Worm (Caenorhabditis elegans): ENCODE results near the gene F16B12.6.

The F16B12.6 gene

ce11 chrX:14090089-14090488 is 12.0 kb upstream of the F16B12.6 start, which contains the start of gene dsl-4:
TSS of gene dsl-4 (plus strand) at chrX:14090389.
- no peak for TF ChIP-seq sma-9 (GFP tag; optimal IDR thresholded peaks at IDR 0.05)
- TF ChIP-seq sma-9 (tag; optimal IDR thresholded peaks at IDR 0.05), result no peak
- TF ChIP-seq nhr-21 (tag; optimal IDR thresholded peaks at IDR 0.05), result no peak
- no peak for TF ChIP-seq aly-2 (tag; optimal IDR thresholded peaks at IDR 0.05)
- TF ChIP-seq C34F6.9 (tag; optimal IDR thresholded peaks at IDR 0.05), result no peak
- no peak for TF ChIP-seq dmd-4 (tag; optimal IDR thresholded peaks at IDR 0.05)
- no peak for TF ChIP-seq lin-39 (tag; optimal IDR thresholded peaks at IDR 0.05)
- TF ChIP-seq R02D3.7 (tag; optimal IDR thresholded peaks at IDR 0.05), result no peak
- no peak for TF ChIP-seq nhr-237 (tag; optimal IDR thresholded peaks at IDR 0.05)
- TF ChIP-seq snpc-4 (tag; optimal IDR thresholded peaks at IDR 0.05), result no peak
- no peak for TF ChIP-seq ama-1 (optimal IDR thresholded peaks at IDR 0.05)
- TF ChIP-seq F13H6.1 (tag; optimal IDR thresholded peaks at IDR 0.05), result no peak
- no peak for TF ChIP-seq nhr-10 (tag; optimal IDR thresholded peaks at IDR 0.05)
- no peak for TF ChIP-seq nhr-12 (tag; optimal IDR thresholded peaks at IDR 0.05)
- no peak for TF ChIP-seq unc-39 (tag; optimal IDR thresholded peaks at IDR 0.05)
- TF ChIP-seq gmeb-1 (tag; optimal IDR thresholded peaks at IDR 0.05), result no peak
- TF ChIP-seq nhr-6 (tag; optimal IDR thresholded peaks at IDR 0.05), result no peak
- TF ChIP-seq nhr-11 (tag; optimal IDR thresholded peaks at IDR 0.05), result no peak
- TF ChIP-seq egl-27 (tag; optimal IDR thresholded peaks at IDR 0.05), result no peak
- TF ChIP-seq zag-1 (tag; optimal IDR thresholded peaks at IDR 0.05), result no peak

- no peak for TF ChIP-seq alr-1 (tag; optimal IDR thresholded peaks at IDR 0.05)
- no peak for TF ChIP-seq unc-62 (GFP tag; optimal IDR thresholded peaks at IDR 0.05)
- TF ChIP-seq nhr-237 (tag; optimal IDR thresholded peaks at IDR 0.05), result no peak
- TF ChIP-seq ZK546.5 (tag; optimal IDR thresholded peaks at IDR 0.05), result no peak
- no peak for TF ChIP-seq C34F6.9 (tag; optimal IDR thresholded peaks at IDR 0.05)
- TF ChIP-seq elt-3 (tag; optimal IDR thresholded peaks at IDR 0.05), result no peak
- no peak for TF ChIP-seq snpc-4 (tag; optimal IDR thresholded peaks at IDR 0.05)
- TF ChIP-seq dmd-4 (tag; optimal IDR thresholded peaks at IDR 0.05), result no peak
- no peak for TF ChIP-seq nhr-129 (tag; optimal IDR thresholded peaks at IDR 0.05)
- TF ChIP-seq mab-5 (tag; optimal IDR thresholded peaks at IDR 0.05), result no peak
- TF ChIP-seq lin-11 (tag; optimal IDR thresholded peaks at IDR 0.05), result no peak
- no peak for TF ChIP-seq Y55F3AM.14 (GFP tag; optimal IDR thresholded peaks at IDR 0.05)
- no peak for TF ChIP-seq peb-1 (tag; optimal IDR thresholded peaks at IDR 0.05)
- TF ChIP-seq aly-2 (tag; optimal IDR thresholded peaks at IDR 0.05), result no peak
- no peak for TF ChIP-seq blmp-1 (tag; optimal IDR thresholded peaks at IDR 0.05; ENCODE audit: insufficient read depth)
- no peak for TF ChIP-seq ceh-82 (tag; optimal IDR thresholded peaks at IDR 0.05)
- TF ChIP-seq crh-2 (tag; optimal IDR thresholded peaks at IDR 0.05), result no peak
- TF ChIP-seq unc-39 (tag; optimal IDR thresholded peaks at IDR 0.05), result no peak
- TF ChIP-seq nhr-11 (tag; optimal IDR thresholded peaks at IDR 0.05), result no peak
- TF ChIP-seq mdl-1 (tag; optimal IDR thresholded peaks at IDR 0.05), result no peak
Measured at ce11 chrX:14090990-14091389, 11.1 kb upstream of the F16B12.6 start.

- TF ChIP-seq nhr-10 (tag; optimal IDR thresholded peaks at IDR 0.05), result no peak
- no peak for TF ChIP-seq mdl-1 (tag; optimal IDR thresholded peaks at IDR 0.05)
- TF ChIP-seq R02D3.7 (tag; optimal IDR thresholded peaks at IDR 0.05), result no peak
- no peak for TF ChIP-seq ceh-16 (tag; optimal IDR thresholded peaks at IDR 0.05)
- TF ChIP-seq ZK546.5 (tag; optimal IDR thresholded peaks at IDR 0.05), result no peak
- TF ChIP-seq fos-1 (tag; optimal IDR thresholded peaks at IDR 0.05), result no peak
- TF ChIP-seq nhr-129 (tag; optimal IDR thresholded peaks at IDR 0.05), result no peak
- no peak for TF ChIP-seq gmeb-1 (tag; optimal IDR thresholded peaks at IDR 0.05)
- TF ChIP-seq snpc-4 (tag; optimal IDR thresholded peaks at IDR 0.05), result no peak
- no peak for TF ChIP-seq ztf-11 (tag; optimal IDR thresholded peaks at IDR 0.05)
- TF ChIP-seq elt-3 (tag; optimal IDR thresholded peaks at IDR 0.05), result no peak
Measured at ce11 chrX:14098618-14099118, 3.4 kb upstream of the F16B12.6 start, which contains the start of gene F16B12.4. TSS of gene F16B12.4 (minus strand) at chrX:14098668.

ce11 chrX:14102474-14102873 is 358 bp downstream of the F16B12.6 start:
- no peak for TF ChIP-seq snpc-4 (tag; optimal IDR thresholded peaks at IDR 0.05)
- no peak for TF ChIP-seq ama-1 (optimal IDR thresholded peaks at IDR 0.05)
- no peak for TF ChIP-seq mab-5 (tag; optimal IDR thresholded peaks at IDR 0.05)
- TF ChIP-seq nhr-237 (tag; optimal IDR thresholded peaks at IDR 0.05), result no peak
- TF ChIP-seq elt-1 (tag; optimal IDR thresholded peaks at IDR 0.05), result no peak
- no peak for TF ChIP-seq lin-39 (tag; optimal IDR thresholded peaks at IDR 0.05)
- no peak for TF ChIP-seq nhr-21 (tag; optimal IDR thresholded peaks at IDR 0.05)
- no peak for TF ChIP-seq nhr-6 (tag; optimal IDR thresholded peaks at IDR 0.05)
- no peak for TF ChIP-seq nhr-23 (tag; optimal IDR thresholded peaks at IDR 0.05)
- no peak for TF ChIP-seq lin-11 (tag; optimal IDR thresholded peaks at IDR 0.05)
- no peak for TF ChIP-seq nhr-77 (tag; optimal IDR thresholded peaks at IDR 0.05)
- no peak for TF ChIP-seq nhr-25 (tag; optimal IDR thresholded peaks at IDR 0.05)
- TF ChIP-seq sma-3 (GFP tag; optimal IDR thresholded peaks at IDR 0.05), result no peak
- no peak for TF ChIP-seq unc-55 (GFP tag; optimal IDR thresholded peaks at IDR 0.05)
- no peak for TF ChIP-seq unc-39 (tag; optimal IDR thresholded peaks at IDR 0.05)
- TF ChIP-seq elt-3 (tag; optimal IDR thresholded peaks at IDR 0.05), result no peak
- no peak for TF ChIP-seq R02D3.7 (tag; optimal IDR thresholded peaks at IDR 0.05)
- TF ChIP-seq lsy-2 (tag; optimal IDR thresholded peaks at IDR 0.05), result no peak
- TF ChIP-seq egl-27 (tag; optimal IDR thresholded peaks at IDR 0.05), result no peak
- no peak for TF ChIP-seq mdl-1 (tag; optimal IDR thresholded peaks at IDR 0.05)

Data from whole organism, L2 larva.